Fruit fly (Drosophila melanogaster) Kc167 (cell line): ENCODE results near the gene CG34297.

Source experiments
- Myc ChIP-seq: fragments of >200 bp; optimal IDR thresholded peaks from 2 replicates; lab custom pipeline; 2017; ENCODE audit warnings: missing external identifiers
- Sin3A ChIP-seq: fragments of >200 bp; optimal IDR thresholded peaks from 2 replicates; lab custom pipeline; 2018; ENCODE audit warnings: missing external identifiers
- h ChIP-seq: fragments of >200 bp; optimal IDR thresholded peaks from 3 replicates; lab custom pipeline; 2018; ENCODE audit warnings: missing external identifiers
- insv ChIP-seq: fragments of >200 bp; optimal IDR thresholded peaks from 3 replicates; lab custom pipeline; 2018; ENCODE audit warnings: missing external identifiers
- psq ChIP-seq: fragments of >200 bp; optimal IDR thresholded peaks from 2 replicates; lab custom pipeline; 2017; ENCODE audit warnings: missing external identifiers
- ttk ChIP-seq: sonication (Bioruptor generic); optimal IDR thresholded peaks from 2 replicates; lab custom pipeline; 2017; ENCODE audit warnings: missing external identifiers

dm6 chr3R:6702777-6703176 lies 45.0 kb downstream of the CG34297 start, which contains the start of gene Ccp84Ab:
- no peak for TF ChIP-seq insv
- no peak for TF ChIP-seq Sin3A
- TF ChIP-seq h (lab: Kevin White, UChicago): no peak
- no peak for TF ChIP-seq psq (lab: Kevin White, UChicago)
- TF ChIP-seq ttk (lab: Kevin White, UChicago): no peak
- no peak for TF ChIP-seq Myc
